Worm (Caenorhabditis elegans): ENCODE data around the gene C55A6.4.
"Not testable (repeated sequence)": the region's sequence is repeated elsewhere in the genome, so short reads cannot be mapped to it uniquely, and the experiment has no call there.

- not testable (repeated sequence) for TF ChIP-seq nhr-28 (tag; optimal IDR thresholded peaks at IDR 0.05); pag-3 (tag; optimal IDR thresholded peaks at IDR 0.05; ENCODE audit: borderline replicate concordance, insufficient read depth); unc-86 (tag; optimal IDR thresholded peaks at IDR 0.05); grh-1 (GFP tag; IDR thresholded peaks at IDR 0.05); ces-1 (GFP tag; optimal IDR thresholded peaks at IDR 0.05); mef-2 (tag; optimal IDR thresholded peaks at IDR 0.05)
Measured at ce11 chrV:11480734-11481133, 37.0 kb downstream of the C55A6.4 start, which contains the start of gene T11F9.14.

Measured in whole organism, L1 larva.